Worm (Caenorhabditis elegans): ENCODE results near the gene hpo-34.

Gene hpo-34

DNA sequence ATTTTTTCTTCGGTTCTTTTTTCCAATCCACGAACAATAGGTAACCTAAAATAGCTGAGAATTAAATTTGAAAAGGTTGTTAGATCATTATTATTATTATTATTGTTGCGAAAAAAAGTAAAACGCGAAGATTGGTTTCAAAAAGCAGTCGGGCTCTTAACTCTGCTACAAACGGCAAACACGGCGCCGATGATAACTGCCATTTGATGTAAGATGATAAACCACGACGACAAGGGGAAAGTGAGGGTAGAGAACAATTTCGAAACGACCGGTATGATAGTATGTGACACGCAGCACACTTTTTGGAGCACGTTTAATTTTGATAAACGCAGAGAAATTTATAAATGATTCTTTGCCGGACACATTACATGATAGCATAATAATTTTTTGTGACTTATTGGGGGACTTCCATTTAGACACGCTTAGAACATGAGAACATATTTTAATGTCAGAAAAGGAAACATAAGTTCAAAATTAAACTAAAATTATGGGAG is at the start of gene hpo-34:
hpo-34 (minus strand) TSS at position 51 of the 494 bp plus-strand sequence.
- peak; percentile 19 for TF ChIP-seq lin-14 (GFP tag; optimal IDR thresholded peaks at IDR 0.05)
- TF ChIP-seq elt-3 (tag; optimal IDR thresholded peaks at IDR 0.05), result no peak
- no peak for TF ChIP-seq snu-23 (GFP tag; optimal IDR thresholded peaks at IDR 0.05)
- TF ChIP-seq nhr-76 (tag; optimal IDR thresholded peaks at IDR 0.05), result no peak
- TF ChIP-seq sup-37 (GFP tag; optimal IDR thresholded peaks at IDR 0.05), result no peak
- no peak for TF ChIP-seq vab-15 (tag; optimal IDR thresholded peaks at IDR 0.05)
- peak in 1 of 2 experiments; percentile 38 for TF ChIP-seq lin-35 (GFP tag; optimal IDR thresholded peaks at IDR 0.05)
- TF ChIP-seq elt-2 (tag; optimal IDR thresholded peaks at IDR 0.05), result peak; percentile 85
- no peak for TF ChIP-seq nhr-12 (tag; optimal IDR thresholded peaks at IDR 0.05)
- peak; percentile 16 for TF ChIP-seq nhr-71 (tag; optimal IDR thresholded peaks at IDR 0.05)
- TF ChIP-seq nhr-90 (tag; optimal IDR thresholded peaks at IDR 0.05; ENCODE audit: poor library complexity), result peak; percentile 3
- TF ChIP-seq mdl-1 (tag; optimal IDR thresholded peaks at IDR 0.05), result peak in 1 of 2 experiments; percentile 16

DNA sequence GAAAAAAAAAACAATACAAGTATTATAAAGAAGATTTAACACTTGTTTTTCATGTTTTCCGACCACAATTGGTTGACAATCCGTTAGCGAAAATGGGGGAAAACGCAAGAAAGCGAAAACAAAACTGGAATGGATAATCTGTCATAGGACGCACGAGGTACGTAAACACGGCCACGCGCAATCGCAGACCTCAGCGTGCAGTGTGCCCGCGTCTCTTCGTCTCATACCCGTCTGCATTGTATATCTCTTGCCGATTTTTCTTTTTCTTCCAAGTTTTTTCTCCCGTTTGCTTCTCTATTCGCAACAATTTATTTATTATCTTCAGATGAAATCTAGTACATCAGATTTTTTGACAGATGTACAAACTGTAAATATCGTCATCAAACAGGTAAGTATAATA is 44.8 kb upstream of the hpo-34 start, which contains the start of gene trpp-9:
trpp-9 (plus strand) TSS at position 261 of the 400 bp plus-strand sequence.
- TF ChIP-seq elt-3 (tag; optimal IDR thresholded peaks at IDR 0.05) (peak in 1 of 6 experiments; percentile 45), mdl-1 (tag; optimal IDR thresholded peaks at IDR 0.05) (peak in 1 of 2 experiments; percentile 74), skn-1 (tag; optimal IDR thresholded peaks at IDR 0.05) (peak; percentile 19), elt-2 (tag; optimal IDR thresholded peaks at IDR 0.05) (no peak), aly-2 (tag; optimal IDR thresholded peaks at IDR 0.05) (no peak), rnt-1 (tag; optimal IDR thresholded peaks at IDR 0.05) (peak; percentile 57), sptf-1 (tag; optimal IDR thresholded peaks at IDR 0.05) (no peak), nhr-71 (tag; optimal IDR thresholded peaks at IDR 0.05) (peak; percentile 60), nhr-90 (tag; optimal IDR thresholded peaks at IDR 0.05; ENCODE audit: poor library complexity) (peak; percentile 33), mep-1 (tag; optimal IDR thresholded peaks at IDR 0.05) (peak; percentile 67), pag-3 (tag; optimal IDR thresholded peaks at IDR 0.05; ENCODE audit: borderline replicate concordance, insufficient read depth) (no peak), blmp-1 (tag; optimal IDR thresholded peaks at IDR 0.05) (peak; percentile 98), ceh-63 (GFP tag; optimal IDR thresholded peaks at IDR 0.05) (no peak), lin-35 (GFP tag; optimal IDR thresholded peaks at IDR 0.05) (peak; percentile 40 to 63), F16B12.6 (tag; optimal IDR thresholded peaks at IDR 0.05) (peak; percentile 90), vab-15 (tag; optimal IDR thresholded peaks at IDR 0.05) (no peak), isw-1 (GFP tag; IDR thresholded peaks at IDR 0.05) (no peak), mab-9 (GFP tag; IDR thresholded peaks at IDR 0.05) (no peak), lin-14 (GFP tag; optimal IDR thresholded peaks at IDR 0.05) (peak; percentile 80), nhr-12 (tag; optimal IDR thresholded peaks at IDR 0.05) (no peak), grh-1 (GFP tag; IDR thresholded peaks at IDR 0.05) (no peak), nhr-20 (tag; optimal IDR thresholded peaks at IDR 0.05) (peak; percentile 63), fkh-4 (tag; optimal IDR thresholded peaks at IDR 0.05; ENCODE audit: borderline replicate concordance) (no peak), lin-15B (tag; optimal IDR thresholded peaks at IDR 0.05) (no peak), C16A3.4 (tag; optimal IDR thresholded peaks at IDR 0.05) (peak; percentile 55), irx-1 (tag; optimal IDR thresholded peaks at IDR 0.05) (peak; percentile 32), unc-130 (tag; optimal IDR thresholded peaks at IDR 0.05) (peak; percentile 52), alr-1 (tag; optimal IDR thresholded peaks at IDR 0.05; ENCODE audit: borderline replicate concordance) (no peak), nhr-19 (GFP tag; conservative IDR thresholded peaks at IDR 0.05) (no peak; the same call in 1 of the 2 replicates), dsc-1 (tag; optimal IDR thresholded peaks at IDR 0.05) (peak; percentile 48), nhr-77 (tag; optimal IDR thresholded peaks at IDR 0.05) (no peak), nhr-85 (tag) (peak; percentile 87), mef-2 (tag; optimal IDR thresholded peaks at IDR 0.05) (no peak), ceh-88 (GFP tag; IDR thresholded peaks at IDR 0.05) (no peak), ceh-82 (tag; optimal IDR thresholded peaks at IDR 0.05) (peak in 2 of 3 experiments; percentile 28 to 71), efl-1 (optimal IDR thresholded peaks at IDR 0.05) (peak; percentile 21 to 22), efl-1 (GFP tag; optimal IDR thresholded peaks at IDR 0.05 in 1 of 2) (peak; percentile 17 to 33), pqm-1 (tag; optimal IDR thresholded peaks at IDR 0.05) (no peak), ceh-90 (tag; optimal IDR thresholded peaks at IDR 0.05) (no peak), nhr-47 (tag; optimal IDR thresholded peaks at IDR 0.05) (peak; percentile 63), unc-30 (tag; optimal IDR thresholded peaks at IDR 0.05) (no peak), snpc-4 (tag; optimal IDR thresholded peaks at IDR 0.05) (no peak), tlp-1 (tag; optimal IDR thresholded peaks at IDR 0.05) (no peak), ztf-4 (tag; optimal IDR thresholded peaks at IDR 0.05) (peak; percentile 69), egl-27 (tag; optimal IDR thresholded peaks at IDR 0.05) (no peak), swsn-7 (tag; optimal IDR thresholded peaks at IDR 0.05) (peak; percentile 49)

Measured in whole organism, L1 larva.